Fruit fly (Drosophila melanogaster): ENCODE results near the gene CG42681.

The CG42681 gene

dm6 chr2L:14699501-14700077 is 44.6 kb upstream of the CG42681 start (continued):
- TF ChIP-seq CG8281 (tag; optimal IDR thresholded peaks at IDR 0.05), result peak; percentile 92
- TF ChIP-seq CG34224 (GFP tag; IDR thresholded peaks at IDR 0.05; ENCODE audit: partially characterized antibody), result 0 out of 3 replicates have a peak, but pooled peaks have one; percentile 14
- TF ChIP-seq Opbp (GFP tag; IDR thresholded peaks at IDR 0.05; ENCODE audit: partially characterized antibody), result 0 out of 3 replicates have a peak, but pooled peaks have one; percentile 6
- peak; percentile 16 for TF ChIP-seq Ets65A (GFP tag)
- no peak for TF ChIP-seq CG9727 (GFP tag; optimal IDR thresholded peaks at IDR 0.05)
- TF ChIP-seq kni (GFP tag; optimal IDR thresholded peaks at IDR 0.05), result peak; percentile 93
- no peak for TF ChIP-seq zfh2 (GFP tag; optimal IDR thresholded peaks at IDR 0.05)
- peak; percentile 36 for TF ChIP-seq CG12769 (tag; optimal IDR thresholded peaks at IDR 0.05)
- TF ChIP-seq CG10543 (GFP tag; optimal IDR thresholded peaks at IDR 0.05), result no peak
- TF ChIP-seq Dll (GFP tag; IDR thresholded peaks at IDR 0.05; ENCODE audit: partially characterized antibody), result no peak

- TF ChIP-seq Lpt (GFP tag; optimal IDR thresholded peaks at IDR 0.05), result no peak
- no peak for TF ChIP-seq fu2 (GFP tag; optimal IDR thresholded peaks at IDR 0.05)
- peak; percentile 15 for TF ChIP-seq ems (GFP tag; optimal IDR thresholded peaks at IDR 0.05)
- TF ChIP-seq z (GFP tag; IDR thresholded peaks at IDR 0.05), result no peak
- TF ChIP-seq Myb (GFP tag; optimal IDR thresholded peaks at IDR 0.05), result no peak
- no peak for TF ChIP-seq insv (GFP tag; optimal IDR thresholded peaks at IDR 0.05)
- TF ChIP-seq gt (GFP tag; IDR thresholded peaks at IDR 0.05), result no peak
- TF ChIP-seq tap (tag; optimal IDR thresholded peaks at IDR 0.05), result no peak
- TF ChIP-seq en (GFP tag; optimal IDR thresholded peaks at IDR 0.05), result no peak
- no peak for TF ChIP-seq CG4360 (GFP tag; IDR thresholded peaks at IDR 0.05)
- TF ChIP-seq Bdp1 (GFP tag; optimal IDR thresholded peaks at IDR 0.05), result no peak
- TF ChIP-seq Hand (GFP tag; optimal IDR thresholded peaks at IDR 0.05), result no peak
- TF ChIP-seq CG3995 (GFP tag; optimal IDR thresholded peaks at IDR 0.05), result no peak
- TF ChIP-seq fru (optimal IDR thresholded peaks at IDR 0.05), result no peak
- no peak for TF ChIP-seq zen2 (GFP tag; IDR thresholded peaks at IDR 0.05; ENCODE audit: partially characterized antibody)
- TF ChIP-seq ttk (GFP tag; IDR thresholded peaks at IDR 0.05), result peak; percentile 67
- no peak for TF ChIP-seq CG3163 (GFP tag; optimal IDR thresholded peaks at IDR 0.05)
- TF ChIP-seq CG1792 (GFP tag; optimal IDR thresholded peaks at IDR 0.05), result no peak
- peak; percentile 19 for TF ChIP-seq Sox100B (GFP tag; optimal IDR thresholded peaks at IDR 0.05)
- TF ChIP-seq CG10462 (GFP tag; optimal IDR thresholded peaks at IDR 0.05), result peak; percentile 25
- peak; percentile 67 for TF ChIP-seq ewg (GFP tag; optimal IDR thresholded peaks at IDR 0.05)
- TF ChIP-seq kay (GFP tag; optimal IDR thresholded peaks at IDR 0.05), result no peak
- peak; percentile 40; the same call in 1 of the 3 replicates for TF ChIP-seq CG11560 (tag; IDR thresholded peaks at IDR 0.05)
- peak; percentile 65; the same call in 1 of the 2 replicates for TF ChIP-seq sens-2 (GFP tag; IDR thresholded peaks at IDR 0.05)
- peak; percentile 9 for TF ChIP-seq CG2116 (GFP tag; optimal IDR thresholded peaks at IDR 0.05)
- peak; percentile 80 for TF ChIP-seq Xbp1 (GFP tag; optimal IDR thresholded peaks at IDR 0.05)
- TF ChIP-seq CG17829 (tag; optimal IDR thresholded peaks at IDR 0.05), result no peak
- no peak for TF ChIP-seq Deaf1 (tag; optimal IDR thresholded peaks at IDR 0.05)
- TF ChIP-seq amos (GFP tag; IDR thresholded peaks at IDR 0.05; ENCODE audit: partially characterized antibody), result no peak
- TF ChIP-seq CG33557 (GFP tag; optimal IDR thresholded peaks at IDR 0.05), result peak; percentile 26
- no peak for TF ChIP-seq CrebB (tag; optimal IDR thresholded peaks at IDR 0.05)
- TF ChIP-seq phol (tag; optimal IDR thresholded peaks at IDR 0.05), result peak; percentile 2
- TF ChIP-seq CG6272 (GFP tag; IDR thresholded peaks at IDR 0.05), result no peak
- no peak for TF ChIP-seq NFAT (GFP tag; IDR thresholded peaks at IDR 0.05)
- TF ChIP-seq CG6654 (GFP tag; optimal IDR thresholded peaks at IDR 0.05), result no peak
- TF ChIP-seq mam (GFP tag; optimal IDR thresholded peaks at IDR 0.05), result no peak
- peak; percentile 82 for TF ChIP-seq gem (tag; optimal IDR thresholded peaks at IDR 0.05)
- TF ChIP-seq CG14050 (GFP tag; IDR thresholded peaks at IDR 0.05), result peak; percentile 43; the same call in 1 of the 3 replicates
- no peak for TF ChIP-seq her (GFP tag; optimal IDR thresholded peaks at IDR 0.05)
- TF ChIP-seq Atf3 (GFP tag; optimal IDR thresholded peaks at IDR 0.05), result no peak
Observed at dm6 chr2L:14701495-14701894, 42.7 kb upstream of the CG42681 start.

Data from whole organism, embryonic.